Worm (Caenorhabditis elegans) whole organism, L4 larva: ENCODE results near the gene R04D3.3.
A peak's percentile ranks its signal among the peaks of the same experiment; 100 is the strongest.

Experiments
- F26F4.8 ChIP-seq: fragments of 200-800 bp; sonication (Bioruptor generic); conservative IDR thresholded peaks from 2 replicates; pipeline ENCODE4 v1.3.6; 2022; ENCODE audit warnings: missing genetic modification characterization, missing compliant biosample characterization
- F44E2.7 ChIP-seq: fragments of 200-800 bp; sonication (Bioruptor generic); IDR thresholded peaks from 2 replicates; pipeline ENCODE4 v2.1.2; 2022; ENCODE audit warnings: missing genetic modification characterization, missing compliant biosample characterization
- Y48G9A.11 ChIP-seq: fragments of 200-800 bp; sonication (Bioruptor generic); IDR thresholded peaks from 2 replicates; pipeline ENCODE4 v1.3.6; 2022; ENCODE audit warnings: missing genetic modification reagents, missing genetic modification characterization, missing compliant biosample characterization
- Y5F2A.4 ChIP-seq: fragments of 200-800 bp; sonication (Bioruptor generic); optimal IDR thresholded peaks from 2 replicates; lab custom pipeline; 2018; ENCODE audit warnings: mild to moderate bottlenecking, missing genetic modification characterization, missing compliant biosample characterization
- Y75B8A.6 ChIP-seq: fragments of 200-800 bp; sonication (Bioruptor generic); IDR thresholded peaks from 2 replicates; pipeline ENCODE4 v1.3.6; 2022; ENCODE audit warnings: missing genetic modification reagents, missing genetic modification characterization, missing compliant biosample characterization
- ZK546.5 ChIP-seq, 2 experiments: sonication (generic microtip); optimal IDR thresholded peaks; 2 replicates each; lab custom pipeline; 2017; ENCODE audit warnings: missing biosample characterization in 2 of 2, missing genetic modification characterization in 2 of 2
- aha-1 ChIP-seq: fragments of 150-350 bp; peaks from one replicate; lab custom pipeline; 2014; ENCODE audit warnings: missing biosample characterization, missing genetic modification characterization
- aly-2 ChIP-seq: sonication (generic microtip); optimal IDR thresholded peaks from 2 replicates; lab custom pipeline; 2018; ENCODE audit warnings: missing biosample characterization, missing genetic modification characterization
- attf-4 ChIP-seq: sonication (generic microtip); optimal IDR thresholded peaks from 3 replicates; lab custom pipeline; 2017; ENCODE audit warnings: missing biosample characterization, missing genetic modification characterization
- ceh-20 ChIP-seq: fragments of 200-800 bp; sonication (Bioruptor generic); IDR thresholded peaks from 2 replicates; pipeline ENCODE4 v1.3.6; 2022; ENCODE audit warnings: missing genetic modification reagents, missing genetic modification characterization, missing compliant biosample characterization
- ceh-28 ChIP-seq: fragments of 150-350 bp; optimal IDR thresholded peaks from 2 replicates; lab custom pipeline; 2014; ENCODE audit warnings: missing biosample characterization, missing genetic modification reagents, missing genetic modification characterization
- ceh-32 ChIP-seq: sonication (generic microtip); optimal IDR thresholded peaks from 2 replicates; lab custom pipeline; 2016; ENCODE audit warnings: mild to moderate bottlenecking, missing genetic modification characterization, missing compliant biosample characterization; ENCODE audit not compliant: poor library complexity
- ceh-44 ChIP-seq: fragments of 200-800 bp; sonication (Bioruptor generic); IDR thresholded peaks from 2 replicates; pipeline ENCODE4 v1.3.6; 2022; ENCODE audit warnings: missing genetic modification reagents, missing genetic modification characterization, missing compliant biosample characterization
- ceh-62 ChIP-seq: sonication (generic microtip); optimal IDR thresholded peaks from 2 replicates; lab custom pipeline; 2017; ENCODE audit warnings: missing biosample characterization, missing genetic modification characterization
- ceh-82 ChIP-seq: sonication (generic microtip); optimal IDR thresholded peaks from 2 replicates; lab custom pipeline; 2017; ENCODE audit warnings: missing biosample characterization, missing genetic modification characterization
- ctbp-1 ChIP-seq: fragments of 200-800 bp; sonication (Bioruptor generic); IDR thresholded peaks from 2 replicates; pipeline ENCODE4 v1.3.6; 2022; ENCODE audit warnings: missing genetic modification reagents, missing genetic modification characterization, missing compliant biosample characterization
- daf-12 ChIP-seq: fragments of 150-350 bp; optimal IDR thresholded peaks from 2 replicates; lab custom pipeline; 2014; ENCODE audit warnings: missing biosample characterization, missing genetic modification reagents, missing genetic modification characterization
- egl-27 ChIP-seq: sonication (generic microtip); optimal IDR thresholded peaks from 3 replicates; lab custom pipeline; 2017; ENCODE audit warnings: missing biosample characterization, missing genetic modification reagents, missing genetic modification characterization
- hlh-11 ChIP-seq: fragments of 200-800 bp; sonication (Bioruptor generic); optimal IDR thresholded peaks from 2 replicates; lab custom pipeline; 2018; ENCODE audit warnings: mild to moderate bottlenecking, missing genetic modification characterization, missing compliant biosample characterization
- hmg-1.1 ChIP-seq: fragments of 200-800 bp; sonication (Bioruptor generic); IDR thresholded peaks from 2 replicates; pipeline ENCODE4 v1.3.6; 2022; ENCODE audit warnings: missing genetic modification reagents, missing genetic modification characterization, missing compliant biosample characterization
- lim-7 ChIP-seq: fragments of 200-800 bp; sonication (Bioruptor generic); IDR thresholded peaks from 2 replicates; pipeline ENCODE4 v1.3.6; 2022; ENCODE audit warnings: missing genetic modification characterization, missing compliant biosample characterization
- lin-38 ChIP-seq: fragments of 200-800 bp; sonication (Bioruptor generic); IDR thresholded peaks from 2 replicates; pipeline ENCODE4 v1.3.6; 2022; ENCODE audit warnings: missing genetic modification reagents, missing genetic modification characterization, missing compliant biosample characterization
- lin-39 ChIP-seq: fragments of 150-350 bp; optimal IDR thresholded peaks from 2 replicates; lab custom pipeline; 2014; ENCODE audit warnings: missing biosample characterization, missing genetic modification reagents, missing genetic modification characterization
- madf-9 ChIP-seq: fragments of 200-800 bp; sonication (Bioruptor generic); conservative IDR thresholded peaks from 2 replicates; pipeline ENCODE4 v1.3.6; 2022; ENCODE audit warnings: missing genetic modification reagents, missing genetic modification characterization, missing compliant biosample characterization
- mdl-1 ChIP-seq, 2 experiments: fragments of 150-350 bp in 1 of 2; sonication (generic microtip) in 1 of 2; optimal IDR thresholded peaks; 2 replicates each; lab custom pipeline; 2014 to 2017; ENCODE audit warnings: missing biosample characterization in 2 of 2, missing genetic modification characterization in 2 of 2
- mdt-29 ChIP-seq: fragments of 200-800 bp; sonication (Bioruptor generic); IDR thresholded peaks from 2 replicates; pipeline ENCODE4 v1.3.6; 2022; ENCODE audit warnings: missing genetic modification reagents, missing genetic modification characterization, missing compliant biosample characterization
- mxl-2 ChIP-seq: fragments of 200-800 bp; sonication (Bioruptor generic); conservative IDR thresholded peaks from 2 replicates; pipeline ENCODE4 v1.3.6; 2022; ENCODE audit warnings: missing genetic modification reagents, missing genetic modification characterization, missing compliant biosample characterization
- mxl-3 ChIP-seq: fragments of 200-800 bp; sonication (Bioruptor generic); optimal IDR thresholded peaks from 2 replicates; lab custom pipeline; 2018; ENCODE audit warnings: mild to moderate bottlenecking, missing genetic modification characterization, missing compliant biosample characterization
- nhr-10 ChIP-seq: fragments of 150-350 bp; optimal IDR thresholded peaks from 2 replicates; lab custom pipeline; 2014; ENCODE audit warnings: missing biosample characterization, missing genetic modification characterization
- nhr-102 ChIP-seq: sonication (generic microtip); optimal IDR thresholded peaks from 2 replicates; lab custom pipeline; 2016; ENCODE audit warnings: mild to moderate bottlenecking, missing genetic modification characterization, moderate library complexity, missing compliant biosample characterization
- nhr-11 ChIP-seq: fragments of 150-350 bp; optimal IDR thresholded peaks from 2 replicates; lab custom pipeline; 2014; ENCODE audit warnings: missing biosample characterization, missing genetic modification characterization
- nhr-111 ChIP-seq: fragments of 200-800 bp; sonication (Bioruptor generic); optimal IDR thresholded peaks from 2 replicates; lab custom pipeline; 2018; ENCODE audit warnings: mild to moderate bottlenecking, missing genetic modification characterization, missing compliant biosample characterization
- nhr-237 ChIP-seq: sonication (generic microtip); optimal IDR thresholded peaks from 2 replicates; lab custom pipeline; 2017; ENCODE audit warnings: missing biosample characterization, missing genetic modification characterization
- nhr-28 ChIP-seq: fragments of 150-350 bp; optimal IDR thresholded peaks from 2 replicates; lab custom pipeline; 2014; ENCODE audit warnings: missing biosample characterization, missing genetic modification characterization
- nhr-41 ChIP-seq: fragments of 200-800 bp; sonication (Bioruptor generic); IDR thresholded peaks from 2 replicates; pipeline ENCODE4 v1.3.6; 2022; ENCODE audit warnings: missing genetic modification reagents, missing genetic modification characterization, missing compliant biosample characterization
- nhr-48 ChIP-seq: sonication (generic microtip); optimal IDR thresholded peaks from 2 replicates; lab custom pipeline; 2016; ENCODE audit warnings: mild to moderate bottlenecking, missing genetic modification characterization, missing compliant biosample characterization
- nhr-6 ChIP-seq: fragments of 150-350 bp; optimal IDR thresholded peaks from 2 replicates; lab custom pipeline; 2014; ENCODE audit warnings: missing biosample characterization, missing genetic modification characterization
- nhr-77 ChIP-seq: fragments of 150-350 bp; optimal IDR thresholded peaks from 2 replicates; lab custom pipeline; 2014; ENCODE audit warnings: missing biosample characterization, missing genetic modification characterization
- php-3 ChIP-seq: fragments of 200-800 bp; sonication (Bioruptor generic); IDR thresholded peaks from 2 replicates; pipeline ENCODE4 v1.3.6; 2022; ENCODE audit warnings: missing genetic modification reagents, missing genetic modification characterization, missing compliant biosample characterization
- pqm-1 ChIP-seq: sonication (generic microtip); optimal IDR thresholded peaks from 2 replicates; lab custom pipeline; 2017; ENCODE audit warnings: missing biosample characterization, missing genetic modification characterization
- rbr-2 ChIP-seq: sonication (generic microtip); optimal IDR thresholded peaks from 2 replicates; lab custom pipeline; 2016; ENCODE audit warnings: missing genotype, missing genetic modification characterization, missing compliant biosample characterization
- saeg-2 ChIP-seq: fragments of 200-800 bp; sonication (Bioruptor generic); IDR thresholded peaks from 2 replicates; pipeline ENCODE4 v1.3.6; 2022; ENCODE audit warnings: missing genetic modification reagents, missing genetic modification characterization, missing compliant biosample characterization
- sdz-12 ChIP-seq: fragments of 200-800 bp; sonication (Bioruptor generic); optimal IDR thresholded peaks from 2 replicates; lab custom pipeline; 2018; ENCODE audit warnings: mild to moderate bottlenecking, missing genetic modification characterization, missing compliant biosample characterization
- set-16 ChIP-seq: fragments of 200-800 bp; sonication (Bioruptor generic); IDR thresholded peaks from 2 replicates; pipeline ENCODE4 v1.3.6; 2022; ENCODE audit warnings: missing genetic modification reagents, missing genetic modification characterization, missing compliant biosample characterization
- snpc-1.2 ChIP-seq: fragments of 200-800 bp; sonication (Bioruptor generic); IDR thresholded peaks from 2 replicates; pipeline ENCODE4 v1.3.6; 2022; ENCODE audit warnings: missing genetic modification reagents, missing genetic modification characterization, missing compliant biosample characterization
- snpc-4 ChIP-seq: fragments of 150-350 bp; optimal IDR thresholded peaks from 2 replicates; lab custom pipeline; 2014; ENCODE audit warnings: missing biosample characterization, missing genetic modification characterization
- spr-3 ChIP-seq: fragments of 200-800 bp; sonication (Bioruptor generic); optimal IDR thresholded peaks from 2 replicates; lab custom pipeline; 2018; ENCODE audit warnings: mild to moderate bottlenecking, missing genetic modification characterization, missing compliant biosample characterization
- tra-1 ChIP-seq: fragments of 200-800 bp; sonication (Bioruptor generic); IDR thresholded peaks from 2 replicates; pipeline ENCODE4 v1.3.6; 2022; ENCODE audit warnings: missing genetic modification reagents, missing genetic modification characterization, missing compliant biosample characterization
- vab-7 ChIP-seq: fragments of 200-800 bp; sonication (Bioruptor generic); IDR thresholded peaks from 2 replicates; pipeline ENCODE4 v1.3.6; 2022; ENCODE audit warnings: missing genetic modification reagents, missing genetic modification characterization, missing compliant biosample characterization
- zag-1 ChIP-seq: fragments of 150-350 bp; optimal IDR thresholded peaks from 2 replicates; lab custom pipeline; 2014; ENCODE audit warnings: missing biosample characterization, missing genetic modification characterization
- zfp-3 ChIP-seq: fragments of 200-800 bp; sonication (Bioruptor generic); conservative IDR thresholded peaks from 2 replicates; pipeline ENCODE4 v1.3.6; 2022; ENCODE audit warnings: missing genetic modification reagents, missing genetic modification characterization, missing compliant biosample characterization
- zip-2 ChIP-seq: fragments of 150-350 bp; optimal IDR thresholded peaks from 2 replicates; lab custom pipeline; 2014; ENCODE audit warnings: missing biosample characterization, missing genetic modification characterization

R04D3.3 gene

DNA sequence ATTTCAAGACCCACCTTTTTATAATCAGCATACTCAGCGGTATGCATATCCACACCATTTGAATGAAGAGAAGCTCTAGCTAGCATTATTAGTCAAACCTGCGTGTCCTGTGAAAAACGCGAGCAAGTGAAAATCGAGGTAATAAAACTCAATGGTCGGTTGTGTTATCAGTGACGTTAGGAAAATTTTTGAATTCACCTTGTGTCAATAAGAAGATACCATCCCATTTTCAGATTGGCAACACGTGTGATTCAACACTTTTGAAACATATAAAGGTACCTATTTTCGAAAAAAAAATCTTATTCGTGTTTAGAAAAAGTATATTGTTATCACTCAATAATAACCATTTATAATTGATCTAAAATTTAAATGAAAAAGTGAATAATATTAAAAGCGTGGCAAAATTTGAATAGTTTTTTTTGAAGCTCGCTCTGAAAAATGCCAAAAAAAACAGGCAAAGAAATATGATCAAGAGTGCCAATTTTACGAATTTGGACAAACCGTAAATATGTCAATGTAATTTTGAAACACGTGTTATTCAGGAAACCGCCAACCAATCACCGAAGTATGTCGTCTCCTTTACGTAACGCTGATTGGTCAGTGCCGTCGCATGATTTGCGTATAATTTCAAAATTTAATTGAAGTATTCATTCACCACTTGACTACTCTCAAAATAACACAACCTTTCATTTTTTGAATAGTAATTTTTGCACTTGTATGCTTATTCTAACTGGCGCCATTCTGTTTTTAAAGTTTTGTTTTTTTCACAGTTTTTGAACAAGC lies 21.4 kb upstream of the R04D3.3 start, which contains the start of gene F46G10.1 (continued):
- TF ChIP-seq egl-27 (tag; lab: Kevin White, UChicago) (no peak), attf-4 (no peak), nhr-6 (tag; lab: Kevin White, UChicago) (no peak), Y5F2A.4 (no peak), ceh-20 (no peak), nhr-41 (no peak), mdl-1 (tag; optimal IDR thresholded peaks at IDR 0.05; lab: Kevin White, UChicago) (peak in 1 of 2 experiments; percentile 13), aly-2 (tag; lab: Kevin White, UChicago) (no peak), nhr-11 (no peak), mxl-2 (GFP tag; lab: Robert Waterston, UW) (no peak), hmg-1.1 (GFP tag; lab: Robert Waterston, UW) (no peak), spr-3 (GFP tag; lab: Kevin White, UChicago) (no peak), set-16 (GFP tag; lab: Robert Waterston, UW) (no peak), daf-12 (no peak), mxl-3 (no peak), ceh-28 (tag; lab: Kevin White, UChicago) (no peak), Y48G9A.11 (GFP tag; lab: Robert Waterston, UW) (no peak), php-3 (peak; percentile 28; the same call in 1 of the 2 replicates), ceh-32 (no peak), aha-1 (tag; lab: Kevin White, UChicago) (peak; percentile 28), nhr-77 (tag; lab: Kevin White, UChicago) (peak; percentile 39), ceh-62 (tag; lab: Kevin White, UChicago) (no peak), hlh-11 (tag; lab: Kevin White, UChicago) (peak; percentile 47), F26F4.8 (GFP tag; lab: Robert Waterston, UW) (no peak), ceh-44 (no peak), lin-38 (no peak), ceh-82 (no peak), mdt-29 (GFP tag; lab: Robert Waterston, UW) (no peak), nhr-237 (tag; lab: Kevin White, UChicago) (no peak), lim-7 (GFP tag; lab: Robert Waterston, UW) (no peak), madf-9 (GFP tag; lab: Robert Waterston, UW) (no peak), nhr-10 (tag; lab: Kevin White, UChicago) (no peak), ZK546.5 (tag; optimal IDR thresholded peaks at IDR 0.05; lab: Kevin White, UChicago) (no peak), Y75B8A.6 (GFP tag; lab: Robert Waterston, UW) (no peak), sdz-12 (GFP tag; lab: Kevin White, UChicago) (no peak), tra-1 (GFP tag; lab: Robert Waterston, UW) (no peak), snpc-1.2 (no peak), F44E2.7 (GFP tag; lab: Robert Waterston, UW) (no peak), lin-39 (tag; lab: Kevin White, UChicago) (no peak), zfp-3 (no peak), vab-7 (no peak), saeg-2 (GFP tag; lab: Robert Waterston, UW) (no peak), zip-2 (tag; lab: Kevin White, UChicago) (no peak), nhr-102 (tag; lab: Kevin White, UChicago) (no peak), rbr-2 (no peak), ctbp-1 (GFP tag; lab: Robert Waterston, UW) (no peak), nhr-111 (GFP tag; lab: Kevin White, UChicago) (no peak), nhr-28 (tag; lab: Kevin White, UChicago) (peak; percentile 58), nhr-48 (tag; lab: Kevin White, UChicago) (no peak), zag-1 (tag; lab: Kevin White, UChicago) (no peak), pqm-1 (tag; lab: Kevin White, UChicago) (peak; percentile 73), snpc-4 (no peak)
